Fruit fly (Drosophila melanogaster): ENCODE results near the gene ed.

- TF ChIP-seq CG12071 (GFP tag; optimal IDR thresholded peaks at IDR 0.05) (no peak), Tbp (GFP tag; optimal IDR thresholded peaks at IDR 0.05) (no peak), CTCF (GFP tag; optimal IDR thresholded peaks at IDR 0.05) (no peak), CG15073 (GFP tag; optimal IDR thresholded peaks at IDR 0.05) (no peak), hth (optimal IDR thresholded peaks at IDR 0.05) (no peak), CG17186 (GFP tag; optimal IDR thresholded peaks at IDR 0.05) (no peak), gsb (GFP tag; IDR thresholded peaks at IDR 0.05) (no peak), ap (GFP tag; IDR thresholded peaks at IDR 0.05) (no peak), hb (GFP tag; IDR thresholded peaks at IDR 0.05; ENCODE audit: partially characterized antibody) (no peak), grn (GFP tag; optimal IDR thresholded peaks at IDR 0.05) (no peak), CG10543 (GFP tag; optimal IDR thresholded peaks at IDR 0.05) (no peak), CG1792 (GFP tag; optimal IDR thresholded peaks at IDR 0.05) (no peak), CG5245 (GFP tag; optimal IDR thresholded peaks at IDR 0.05) (no peak)
These were observed 2.5 kb upstream of the ed start for dm6 chr2L:4028697-4029096.
